Fruit fly (Drosophila melanogaster): ENCODE data around the gene Tdh.

Tdh gene

DNA sequence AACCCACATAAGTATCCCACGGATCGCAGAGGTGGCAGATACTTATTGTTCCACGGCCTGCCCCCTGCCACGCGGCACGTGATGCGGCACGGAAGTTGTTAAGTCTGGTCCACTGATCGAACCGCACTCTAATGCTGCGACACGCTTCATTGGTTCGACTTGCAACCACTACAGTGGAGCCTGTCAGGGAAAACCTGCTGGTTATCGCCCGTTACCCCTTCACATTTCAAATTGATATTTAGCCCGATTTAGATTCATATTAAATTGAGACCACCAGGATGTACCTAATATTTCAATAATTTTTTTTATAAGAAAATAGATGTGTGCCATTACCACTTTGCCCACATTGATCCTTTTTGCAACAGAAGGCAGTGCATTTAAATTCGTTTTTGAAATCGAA is 19.4 kb upstream of the Tdh start (continued):
- TF ChIP-seq phol (tag; optimal IDR thresholded peaks at IDR 0.05) (peak; percentile 54), CG4404 (GFP tag; IDR thresholded peaks at IDR 0.05) (0 out of 2 replicates have a peak, but pooled peaks have one; percentile 33), dmrt99B (tag; optimal IDR thresholded peaks at IDR 0.05) (peak; percentile 50), CG10267 (tag; optimal IDR thresholded peaks at IDR 0.05) (peak; percentile 10), CG17186 (GFP tag; optimal IDR thresholded peaks at IDR 0.05) (no peak), CoRest (tag; optimal IDR thresholded peaks at IDR 0.05) (peak; percentile 26), lilli (GFP tag; optimal IDR thresholded peaks at IDR 0.05) (peak; percentile 27), HLHmδ (GFP tag; optimal IDR thresholded peaks at IDR 0.05) (peak; percentile 80), CG8388 (GFP tag; optimal IDR thresholded peaks at IDR 0.05) (peak; percentile 35), CG7987 (GFP tag; optimal IDR thresholded peaks at IDR 0.05) (no peak), Dfd (GFP tag; optimal IDR thresholded peaks at IDR 0.05) (no peak), nmo (GFP tag; optimal IDR thresholded peaks at IDR 0.05) (peak; percentile 58), nerfin-1 (tag; optimal IDR thresholded peaks at IDR 0.05) (no peak), Oaz (GFP tag; IDR thresholded peaks at IDR 0.05) (no peak), cato (GFP tag; optimal IDR thresholded peaks at IDR 0.05; ENCODE audit: borderline replicate concordance) (no peak), az2 (GFP tag; optimal IDR thresholded peaks at IDR 0.05) (peak; percentile 28), Spps (tag; optimal IDR thresholded peaks at IDR 0.05) (peak; percentile 34), chinmo (GFP tag; IDR thresholded peaks at IDR 0.05; ENCODE audit: partially characterized antibody) (no peak), CG10959 (GFP tag; IDR thresholded peaks at IDR 0.05) (peak; percentile 43; the same call in 1 of the 2 replicates), CG3726 (GFP tag; IDR thresholded peaks at IDR 0.05) (0 out of 3 replicates have a peak, but pooled peaks have one; percentile 36), prd (optimal IDR thresholded peaks at IDR 0.05) (no peak), prd (GFP tag; IDR thresholded peaks at IDR 0.05) (peak; percentile 34; the same call in 1 of the 3 replicates), esg (GFP tag; conservative IDR thresholded peaks at IDR 0.05) (0 out of 2 replicates have a peak, but pooled peaks have one; percentile 8), CG2875 (GFP tag; optimal IDR thresholded peaks at IDR 0.05) (peak; percentile 9), run (tag; optimal IDR thresholded peaks at IDR 0.05) (no peak), CG6689 (GFP tag; IDR thresholded peaks at IDR 0.05) (peak; percentile 36; the same call in 1 of the 2 replicates), CG13296 (GFP tag; optimal IDR thresholded peaks at IDR 0.05) (no peak), gsb-n (tag; optimal IDR thresholded peaks at IDR 0.05) (peak; percentile 36), CG12391 (tag; optimal IDR thresholded peaks at IDR 0.05) (peak; percentile 18), Mrtf (GFP tag; IDR thresholded peaks at IDR 0.05) (0 out of 3 replicates have a peak, but pooled peaks have one; percentile 36), CG16815 (GFP tag; optimal IDR thresholded peaks at IDR 0.05) (peak; percentile 50), lola (GFP tag; optimal IDR thresholded peaks at IDR 0.05) (peak in 1 of 3 experiments; percentile 50), ken (GFP tag; IDR thresholded peaks at IDR 0.05) (peak; percentile 45; the same call in 1 of the 3 replicates), sisA (GFP tag; IDR thresholded peaks at IDR 0.05) (peak; percentile 45), bowl (GFP tag; IDR thresholded peaks at IDR 0.05) (no peak), CG6175 (GFP tag; IDR thresholded peaks at IDR 0.05) (no peak), CG16813 (GFP tag; IDR thresholded peaks at IDR 0.05; ENCODE audit: partially characterized antibody) (0 out of 3 replicates have a peak, but pooled peaks have one; percentile 21), Oli (tag; optimal IDR thresholded peaks at IDR 0.05) (peak; percentile 25), Antp (GFP tag; optimal IDR thresholded peaks at IDR 0.05) (peak; percentile 1), gem (tag; optimal IDR thresholded peaks at IDR 0.05) (peak; percentile 55), CG13424 (tag; optimal IDR thresholded peaks at IDR 0.05) (no peak), Drgx (GFP tag; IDR thresholded peaks at IDR 0.05) (peak; percentile 48; the same call in 1 of the 2 replicates), Hsf (GFP tag; optimal IDR thresholded peaks at IDR 0.05) (peak; percentile 9), Ptx1 (GFP tag; IDR thresholded peaks at IDR 0.05) (0 out of 2 replicates have a peak, but pooled peaks have one; percentile 23), CG18476 (GFP tag; optimal IDR thresholded peaks at IDR 0.05) (peak; percentile 3), row (GFP tag; IDR thresholded peaks at IDR 0.05) (0 out of 3 replicates have a peak, but pooled peaks have one; percentile 33), hb (GFP tag; IDR thresholded peaks at IDR 0.05; ENCODE audit: partially characterized antibody) (no peak), CG11560 (tag; IDR thresholded peaks at IDR 0.05) (0 out of 3 replicates have a peak, but pooled peaks have one; percentile 35), dmrt11E (tag; optimal IDR thresholded peaks at IDR 0.05) (peak; percentile 70)
